Worm (Caenorhabditis elegans) whole organism, late embryonic: ENCODE measurements around the gene ebax-1.
"Not testable (repeated sequence)": the region's sequence is repeated elsewhere in the genome, so short reads cannot be mapped to it uniquely, and the experiment has no call there.

Experiments used
- C08G9.2 ChIP-seq: sonication (generic microtip); optimal IDR thresholded peaks from 2 replicates; lab custom pipeline; 2016; ENCODE audit warnings: mild to moderate bottlenecking, missing genetic modification characterization, moderate library complexity, missing compliant biosample characterization
- K09A11.1 ChIP-seq: sonication (generic microtip); optimal IDR thresholded peaks from 2 replicates; lab custom pipeline; 2017; ENCODE audit warnings: antibody characterized with exemption, mild to moderate bottlenecking, missing genetic modification characterization, missing compliant biosample characterization; ENCODE audit not compliant: insufficient read depth
- T23F11.4 ChIP-seq: fragments of 200-800 bp; sonication (Bioruptor generic); optimal IDR thresholded peaks from 2 replicates; lab custom pipeline; 2018; ENCODE audit warnings: mild to moderate bottlenecking, missing genetic modification characterization, missing compliant biosample characterization
- ceh-14 ChIP-seq: sonication (generic microtip); optimal IDR thresholded peaks from 2 replicates; lab custom pipeline; 2016; ENCODE audit warnings: missing genotype, missing genetic modification characterization, missing compliant biosample characterization
- ceh-19 ChIP-seq: fragments of 200-800 bp; sonication (Bioruptor generic); optimal IDR thresholded peaks from 2 replicates; lab custom pipeline; 2018; ENCODE audit warnings: mild to moderate bottlenecking, missing genetic modification characterization, missing compliant biosample characterization
- ceh-2 ChIP-seq: sonication (generic microtip); optimal IDR thresholded peaks from 2 replicates; lab custom pipeline; 2016; ENCODE audit warnings: missing genotype, missing genetic modification characterization, missing compliant biosample characterization
- ceh-24 ChIP-seq: sonication (generic microtip); optimal IDR thresholded peaks from 2 replicates; lab custom pipeline; 2016; ENCODE audit warnings: mild to moderate bottlenecking, missing genetic modification characterization, missing compliant biosample characterization
- ceh-31 ChIP-seq: sonication (generic microtip); optimal IDR thresholded peaks from 2 replicates; lab custom pipeline; 2016; ENCODE audit warnings: missing genetic modification characterization, missing compliant biosample characterization
- ceh-34 ChIP-seq: sonication (generic microtip); optimal IDR thresholded peaks from 2 replicates; lab custom pipeline; 2016; ENCODE audit warnings: mild to moderate bottlenecking, missing genetic modification characterization, missing compliant biosample characterization
- ceh-6 ChIP-seq: fragments of 200-800 bp; sonication (Bioruptor generic); optimal IDR thresholded peaks from 2 replicates; lab custom pipeline; 2018; ENCODE audit warnings: mild to moderate bottlenecking, missing genetic modification characterization, missing compliant biosample characterization
- ceh-9 ChIP-seq: sonication (generic microtip); optimal IDR thresholded peaks from 2 replicates; lab custom pipeline; 2016; ENCODE audit warnings: mild to moderate bottlenecking, missing genetic modification characterization, inconsistent platforms, missing compliant biosample characterization
- che-1 ChIP-seq: sonication (generic microtip); optimal IDR thresholded peaks from 2 replicates; lab custom pipeline; 2016; ENCODE audit warnings: mild to moderate bottlenecking, missing genetic modification characterization, missing compliant biosample characterization
- dmd-4 ChIP-seq: sonication (generic microtip); optimal IDR thresholded peaks from 2 replicates; lab custom pipeline; 2016; ENCODE audit warnings: borderline replicate concordance, missing genetic modification characterization, missing compliant biosample characterization
- elt-2 ChIP-seq: sonication (generic microtip); optimal IDR thresholded peaks from 2 replicates; lab custom pipeline; 2016; ENCODE audit warnings: missing genetic modification reagents, missing genetic modification characterization, missing compliant biosample characterization
- ets-4 ChIP-seq: sonication (generic microtip); optimal IDR thresholded peaks from 2 replicates; lab custom pipeline; 2016; ENCODE audit warnings: missing genetic modification characterization, missing compliant biosample characterization
- eyg-1 ChIP-seq: sonication (generic microtip); optimal IDR thresholded peaks from 2 replicates; lab custom pipeline; 2016; ENCODE audit warnings: missing genotype, missing genetic modification characterization, missing compliant biosample characterization
- gmeb-2 ChIP-seq: sonication (generic microtip); optimal IDR thresholded peaks from 2 replicates; lab custom pipeline; 2016; ENCODE audit warnings: missing genetic modification characterization, inconsistent platforms, missing compliant biosample characterization
- hlh-13 ChIP-seq: fragments of 200-800 bp; sonication (Bioruptor generic); optimal IDR thresholded peaks from 2 replicates; lab custom pipeline; 2018; ENCODE audit warnings: mild to moderate bottlenecking, missing genetic modification characterization, missing compliant biosample characterization
- hlh-15 ChIP-seq: sonication (generic microtip); optimal IDR thresholded peaks from 2 replicates; lab custom pipeline; 2016; ENCODE audit warnings: missing genetic modification characterization, missing compliant biosample characterization
- hlh-6 ChIP-seq: sonication (generic microtip); optimal IDR thresholded peaks from 2 replicates; lab custom pipeline; 2016; ENCODE audit warnings: missing genotype, missing genetic modification characterization, missing compliant biosample characterization
- hlh-8 ChIP-seq: sonication (generic microtip); optimal IDR thresholded peaks from 2 replicates; lab custom pipeline; 2016; ENCODE audit warnings: missing genotype, missing genetic modification characterization, missing compliant biosample characterization
- lin-11 ChIP-seq: fragments of 200-800 bp; sonication (Bioruptor generic); optimal IDR thresholded peaks from 2 replicates; lab custom pipeline; 2018; ENCODE audit warnings: mild to moderate bottlenecking, missing genetic modification characterization, missing compliant biosample characterization
- nfya-1 ChIP-seq: sonication (generic microtip); optimal IDR thresholded peaks from 2 replicates; lab custom pipeline; 2017; ENCODE audit warnings: missing genetic modification characterization, mild to moderate bottlenecking, missing compliant biosample characterization, antibody characterized with exemption, moderate library complexity
- nhr-232 ChIP-seq: sonication (generic microtip); optimal IDR thresholded peaks from 2 replicates; lab custom pipeline; 2016; ENCODE audit warnings: missing genetic modification characterization, missing compliant biosample characterization
- odd-2 ChIP-seq: sonication (generic microtip); optimal IDR thresholded peaks from 2 replicates; lab custom pipeline; 2017; ENCODE audit warnings: antibody characterized with exemption, mild to moderate bottlenecking, missing genetic modification characterization, missing compliant biosample characterization
- pag-3 ChIP-seq: sonication (generic microtip); optimal IDR thresholded peaks from 2 replicates; lab custom pipeline; 2016; ENCODE audit warnings: missing compliant biosample characterization, missing genetic modification characterization, borderline replicate concordance
- pat-9 ChIP-seq: fragments of 200-800 bp; sonication (Bioruptor generic); optimal IDR thresholded peaks from 2 replicates; lab custom pipeline; 2018; ENCODE audit warnings: mild to moderate bottlenecking, missing genetic modification characterization, moderate library complexity, missing compliant biosample characterization
- pqm-1 ChIP-seq: sonication (generic microtip); optimal IDR thresholded peaks from 2 replicates; lab custom pipeline; 2016; ENCODE audit warnings: missing genetic modification characterization, missing compliant biosample characterization
- ref-2 ChIP-seq: sonication (generic microtip); optimal IDR thresholded peaks from 2 replicates; lab custom pipeline; 2016; ENCODE audit warnings: missing genetic modification characterization, missing compliant biosample characterization
- sdc-2 ChIP-seq: sonication (generic microtip); optimal IDR thresholded peaks from 2 replicates; lab custom pipeline; 2016; ENCODE audit warnings: missing genotype, missing genetic modification characterization, missing compliant biosample characterization
- sox-2 ChIP-seq: fragments of 200-800 bp; sonication (Bioruptor generic); IDR thresholded peaks from 2 replicates; pipeline ENCODE4 v1.3.6; 2022; ENCODE audit warnings: missing genetic modification reagents, missing genetic modification characterization, missing compliant biosample characterization
- sox-4 ChIP-seq: sonication (generic microtip); optimal IDR thresholded peaks from 2 replicates; lab custom pipeline; 2017; ENCODE audit warnings: mild to moderate bottlenecking, missing genetic modification characterization, inconsistent platforms, missing compliant biosample characterization
- syd-9 ChIP-seq: sonication (generic microtip); optimal IDR thresholded peaks from 2 replicates; lab custom pipeline; 2016; ENCODE audit warnings: mild to moderate bottlenecking, missing genetic modification characterization, moderate library complexity, missing compliant biosample characterization
- ttx-3 ChIP-seq: sonication (generic microtip); optimal IDR thresholded peaks from 2 replicates; lab custom pipeline; 2016; ENCODE audit warnings: missing genetic modification reagents, missing genetic modification characterization, missing compliant biosample characterization
- ztf-16 ChIP-seq: sonication (generic microtip); optimal IDR thresholded peaks from 2 replicates; lab custom pipeline; 2017; ENCODE audit warnings: missing genetic modification characterization, missing compliant biosample characterization

ebax-1 gene

DNA sequence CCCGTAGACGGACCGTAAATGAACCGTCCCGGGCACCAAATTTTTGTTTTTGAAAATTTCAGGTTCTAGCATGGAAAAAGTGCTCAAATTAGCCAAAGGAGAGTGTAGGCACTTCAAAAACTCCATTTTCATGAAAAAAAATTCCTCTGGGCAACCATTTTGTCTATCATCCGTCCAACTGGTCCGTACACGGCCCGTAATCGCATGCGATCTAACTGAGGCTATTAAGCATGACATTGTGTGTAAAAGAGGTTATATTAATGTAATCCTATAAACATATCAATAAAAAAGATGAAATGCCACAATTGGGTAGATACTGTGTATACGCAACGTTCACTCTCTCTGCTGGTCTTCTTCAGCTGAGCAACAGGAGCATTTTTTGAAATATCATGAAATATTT, 35.9 kb downstream of the ebax-1 start, which contains the start of gene R09E10.1:
TSS of gene R09E10.1 (minus strand) at position 101 of the 400 bp plus-strand sequence.
- not testable (repeated sequence) for TF ChIP-seq ceh-14 (tag; lab: Kevin White, UChicago); hlh-6; ets-4 (tag; lab: Kevin White, UChicago)

- TF ChIP-seq elt-2 (tag; lab: Kevin White, UChicago) = peak; percentile 56
- peak; percentile 6 for TF ChIP-seq pqm-1 (tag; lab: Kevin White, UChicago)
- TF ChIP-seq hlh-8 (tag; lab: Kevin White, UChicago) = no peak
- peak; percentile 30 for TF ChIP-seq ceh-31 (tag; lab: Kevin White, UChicago)
- no peak for TF ChIP-seq eyg-1 (tag; lab: Kevin White, UChicago)
- no peak for TF ChIP-seq gmeb-2 (tag; lab: Kevin White, UChicago)
- TF ChIP-seq ztf-16 (tag; lab: Kevin White, UChicago) = no peak
- TF ChIP-seq hlh-6 = peak; percentile 15
- no peak for TF ChIP-seq dmd-4 (tag; lab: Kevin White, UChicago)
- no peak for TF ChIP-seq nfya-1
- no peak for TF ChIP-seq pat-9
- peak; percentile 21 for TF ChIP-seq ceh-14 (tag; lab: Kevin White, UChicago)
- peak; percentile 58 for TF ChIP-seq ref-2 (tag; lab: Kevin White, UChicago)
- TF ChIP-seq ceh-6 (GFP tag; lab: Kevin White, UChicago) = no peak
- TF ChIP-seq ceh-34 (tag; lab: Kevin White, UChicago) = peak; percentile 13
Observed at ce11 chrIV:10330962-10331361, 44.2 kb downstream of the ebax-1 start.

ce11 chrIV:10331882-10332281, 45.1 kb downstream of the ebax-1 start:
- TF ChIP-seq pag-3 (tag; lab: Kevin White, UChicago) = no peak
- no peak for TF ChIP-seq ceh-2 (tag; lab: Kevin White, UChicago)

- TF ChIP-seq sdc-2 (no peak), T23F11.4 (GFP tag; lab: Kevin White, UChicago) (no peak), odd-2 (no peak), syd-9 (tag; lab: Kevin White, UChicago) (no peak), ceh-2 (tag; lab: Kevin White, UChicago) (no peak)
Observed at ce11 chrIV:10337286-10337685, 50.5 kb downstream of the ebax-1 start.

DNA sequence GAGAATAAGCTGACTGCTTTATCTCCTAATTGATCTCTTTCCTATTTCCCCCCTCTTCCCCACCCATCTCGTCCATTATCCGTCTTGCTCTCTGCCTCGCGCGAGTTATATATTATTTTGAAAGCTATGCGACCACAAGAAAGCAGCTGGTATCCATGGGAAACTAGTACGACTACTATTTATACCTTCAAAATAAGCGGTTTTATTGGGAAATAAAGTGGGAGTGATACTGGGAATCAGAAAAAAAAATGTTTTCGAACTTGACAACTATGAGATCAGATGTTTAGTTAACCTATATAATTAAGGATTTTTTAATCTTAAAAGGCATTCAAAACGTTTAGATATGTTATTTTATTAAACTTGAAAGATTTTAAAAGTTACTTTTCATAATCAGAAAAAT, 52.9 kb downstream of the ebax-1 start:
- TF ChIP-seq hlh-15 (tag; lab: Kevin White, UChicago) (no peak), ceh-34 (tag; lab: Kevin White, UChicago) (no peak), ceh-19 (GFP tag; lab: Kevin White, UChicago) (no peak), ceh-9 (no peak), C08G9.2 (no peak), ceh-24 (tag; lab: Kevin White, UChicago) (no peak), odd-2 (no peak), nhr-232 (tag; lab: Kevin White, UChicago) (no peak), sox-2 (GFP tag; lab: Robert Waterston, UW) (no peak), sox-4 (tag; lab: Kevin White, UChicago) (no peak), pag-3 (tag; lab: Kevin White, UChicago) (no peak), lin-11 (tag; lab: Kevin White, UChicago) (no peak), che-1 (no peak), K09A11.1 (tag; lab: Kevin White, UChicago) (no peak), pat-9 (no peak), ttx-3 (tag; lab: Kevin White, UChicago) (no peak), ets-4 (tag; lab: Kevin White, UChicago) (no peak), hlh-13 (no peak), hlh-8 (tag; lab: Kevin White, UChicago) (no peak), ceh-2 (tag; lab: Kevin White, UChicago) (no peak)
